Worm (Caenorhabditis elegans) whole organism, mixed stage, embryonic: ENCODE data around the gene nhr-156.

Experiments used
- M03D4.4 ChIP-seq: sonication (generic microtip); optimal IDR thresholded peaks from 2 replicates; lab custom pipeline; 2017; ENCODE audit warnings: mild to moderate bottlenecking, missing genetic modification characterization, missing compliant biosample characterization
- blmp-1 ChIP-seq: fragments of 150-350 bp; optimal IDR thresholded peaks from 2 replicates; lab custom pipeline; 2014; ENCODE audit warnings: missing biosample characterization, missing genetic modification characterization
- ceh-39 ChIP-seq: fragments of 150-350 bp; optimal IDR thresholded peaks from 2 replicates; lab custom pipeline; 2014; ENCODE audit warnings: missing biosample characterization, missing genetic modification characterization
- ceh-83 ChIP-seq: fragments of 200-800 bp; sonication (Bioruptor generic); optimal IDR thresholded peaks from 2 replicates; lab custom pipeline; 2018; ENCODE audit warnings: mild to moderate bottlenecking, missing genetic modification characterization, missing compliant biosample characterization
- ces-1 ChIP-seq: fragments of 150-350 bp; optimal IDR thresholded peaks from 2 replicates; lab custom pipeline; 2014; ENCODE audit warnings: missing biosample characterization, missing genetic modification reagents, missing genetic modification characterization
- cnd-1 ChIP-seq: fragments of 200-800 bp; sonication (Bioruptor generic); optimal IDR thresholded peaks from 2 replicates; lab custom pipeline; 2018; ENCODE audit warnings: mild to moderate bottlenecking, missing genetic modification characterization, missing compliant biosample characterization
- drap-1 ChIP-seq: fragments of 200-800 bp; sonication (Bioruptor generic); optimal IDR thresholded peaks from 3 replicates; lab custom pipeline; 2018; ENCODE audit warnings: mild to moderate bottlenecking, missing genetic modification characterization, missing compliant biosample characterization
- elt-1 ChIP-seq: sonication (generic microtip); optimal IDR thresholded peaks from 2 replicates; lab custom pipeline; 2017; ENCODE audit warnings: missing genetic modification characterization, mild to moderate bottlenecking, missing compliant biosample characterization, antibody characterized with exemption, moderate library complexity, borderline replicate concordance; ENCODE audit not compliant: insufficient read depth
- elt-3 ChIP-seq: fragments of 150-350 bp; optimal IDR thresholded peaks from 2 replicates; lab custom pipeline; 2014; ENCODE audit warnings: missing biosample characterization, missing genetic modification characterization
- flh-1 ChIP-seq: fragments of 200-800 bp; sonication (Bioruptor generic); optimal IDR thresholded peaks from 2 replicates; lab custom pipeline; 2018; ENCODE audit warnings: mild to moderate bottlenecking, missing genetic modification characterization, moderate library complexity, missing compliant biosample characterization
- ham-2 ChIP-seq: fragments of 200-800 bp; sonication (Bioruptor generic); optimal IDR thresholded peaks from 2 replicates; lab custom pipeline; 2018; ENCODE audit warnings: mild to moderate bottlenecking, missing genetic modification characterization, missing compliant biosample characterization
- hlh-1 ChIP-seq: fragments of 150-350 bp; optimal IDR thresholded peaks from 2 replicates; lab custom pipeline; 2014; ENCODE audit warnings: missing biosample characterization, missing genetic modification reagents, missing genetic modification characterization
- lin-13 ChIP-seq: fragments of 150-350 bp; optimal IDR thresholded peaks from 2 replicates; lab custom pipeline; 2014; ENCODE audit warnings: missing biosample characterization, missing genetic modification characterization
- lin-32 ChIP-seq: fragments of 200-800 bp; sonication (Bioruptor generic); optimal IDR thresholded peaks from 2 replicates; lab custom pipeline; 2018; ENCODE audit warnings: mild to moderate bottlenecking, missing genetic modification characterization, missing compliant biosample characterization
- lsy-2 ChIP-seq: fragments of 150-350 bp; optimal IDR thresholded peaks from 2 replicates; lab custom pipeline; 2014; ENCODE audit warnings: missing biosample characterization, missing genetic modification characterization
- mab-5 ChIP-seq: fragments of 150-350 bp; optimal IDR thresholded peaks from 2 replicates; lab custom pipeline; 2014; ENCODE audit warnings: missing biosample characterization, missing genetic modification characterization
- mep-1 ChIP-seq: fragments of 150-350 bp; optimal IDR thresholded peaks from 2 replicates; lab custom pipeline; 2017; ENCODE audit warnings: missing biosample characterization, missing genetic modification reagents, missing genetic modification characterization, inconsistent platforms
- mls-2 ChIP-seq: sonication (generic microtip); optimal IDR thresholded peaks from 2 replicates; lab custom pipeline; 2016; ENCODE audit warnings: mild to moderate bottlenecking, missing genetic modification characterization, moderate library complexity, missing compliant biosample characterization
- nhr-12 ChIP-seq: fragments of 150-350 bp; optimal IDR thresholded peaks from 2 replicates; lab custom pipeline; 2014; ENCODE audit warnings: missing biosample characterization, missing genetic modification characterization
- nhr-2 ChIP-seq: fragments of 150-350 bp; optimal IDR thresholded peaks from 2 replicates; lab custom pipeline; 2014; ENCODE audit warnings: missing biosample characterization, missing genetic modification characterization
- nhr-237 ChIP-seq: fragments of 150-350 bp; optimal IDR thresholded peaks from 2 replicates; lab custom pipeline; 2014; ENCODE audit warnings: missing biosample characterization, missing genetic modification characterization
- nhr-28 ChIP-seq: fragments of 150-350 bp; optimal IDR thresholded peaks from 2 replicates; lab custom pipeline; 2014; ENCODE audit warnings: missing biosample characterization, missing genetic modification characterization
- nhr-76 ChIP-seq: sonication (generic microtip); optimal IDR thresholded peaks from 2 replicates; lab custom pipeline; 2017; ENCODE audit warnings: missing biosample characterization, missing genetic modification characterization
- pha-4 ChIP-seq: fragments of 150-350 bp; optimal IDR thresholded peaks from 2 replicates; lab custom pipeline; 2018; ENCODE audit warnings: missing biosample characterization, missing genetic modification reagents, missing genetic modification characterization
- sem-2 ChIP-seq: fragments of 200-800 bp; sonication (Bioruptor generic); optimal IDR thresholded peaks from 2 replicates; lab custom pipeline; 2018; ENCODE audit warnings: mild to moderate bottlenecking, missing genetic modification characterization, missing compliant biosample characterization
- snpc-4 ChIP-seq: fragments of 150-350 bp; optimal IDR thresholded peaks from 2 replicates; lab custom pipeline; 2014; ENCODE audit warnings: missing biosample characterization, missing genetic modification characterization
- sptf-1 ChIP-seq: sonication (generic microtip); optimal IDR thresholded peaks from 2 replicates; lab custom pipeline; 2017; ENCODE audit warnings: mild to moderate bottlenecking, missing genetic modification characterization, moderate library complexity, missing compliant biosample characterization
- tbx-8 ChIP-seq: fragments of 200-800 bp; sonication (Bioruptor generic); optimal IDR thresholded peaks from 2 replicates; lab custom pipeline; 2018; ENCODE audit warnings: mild to moderate bottlenecking, missing genetic modification characterization, moderate library complexity, missing compliant biosample characterization
- unc-120 ChIP-seq: sonication (generic microtip); optimal IDR thresholded peaks from 2 replicates; lab custom pipeline; 2017; ENCODE audit warnings: missing genetic modification characterization, missing compliant biosample characterization; ENCODE audit not compliant: poor library complexity, severe bottlenecking
- unc-39 ChIP-seq: fragments of 150-350 bp; optimal IDR thresholded peaks from 2 replicates; lab custom pipeline; 2014; ENCODE audit warnings: missing biosample characterization, missing genetic modification characterization
- unc-62 ChIP-seq: fragments of 150-350 bp; optimal IDR thresholded peaks from 2 replicates; lab custom pipeline; 2014; ENCODE audit warnings: missing biosample characterization, missing genetic modification reagents, missing genetic modification characterization
- zip-8 ChIP-seq: fragments of 150-350 bp; optimal IDR thresholded peaks from 2 replicates; lab custom pipeline; 2014; ENCODE audit warnings: missing biosample characterization, missing genetic modification characterization
- ztf-11 ChIP-seq: fragments of 150-350 bp; optimal IDR thresholded peaks from 2 replicates; lab custom pipeline; 2014; ENCODE audit warnings: missing biosample characterization, missing genetic modification characterization

Gene nhr-156

ce11 chrV:3938789-3939188, 32.9 kb downstream of the nhr-156 start, which contains the start of gene cyp-35B1:
TSS of gene cyp-35B1 (plus strand) at chrV:3939032.
- TF ChIP-seq nhr-237 (tag; lab: Kevin White, UChicago) (no peak), nhr-28 (tag; lab: Kevin White, UChicago) (no peak), mep-1 (tag; lab: Kevin White, UChicago) (no peak), zip-8 (no peak), ztf-11 (no peak), unc-62 (no peak), tbx-8 (GFP tag; lab: Kevin White, UChicago) (no peak), elt-1 (tag; lab: Kevin White, UChicago) (no peak), drap-1 (no peak), lin-32 (GFP tag; lab: Kevin White, UChicago) (no peak), cnd-1 (tag; lab: Kevin White, UChicago) (no peak), nhr-2 (no peak)

- TF ChIP-seq mls-2 (no peak), tbx-8 (GFP tag; lab: Kevin White, UChicago) (no peak), unc-39 (tag; lab: Kevin White, UChicago) (no peak), ham-2 (GFP tag; lab: Kevin White, UChicago) (no peak), unc-62 (no peak), ceh-39 (no peak), lsy-2 (tag; lab: Kevin White, UChicago) (no peak), elt-3 (tag; lab: Kevin White, UChicago) (no peak), elt-1 (tag; lab: Kevin White, UChicago) (no peak), lin-13 (tag; lab: Kevin White, UChicago) (no peak), cnd-1 (tag; lab: Kevin White, UChicago) (no peak), flh-1 (GFP tag; lab: Kevin White, UChicago) (no peak), snpc-4 (tag; lab: Kevin White, UChicago) (no peak), ztf-11 (no peak), mep-1 (tag; lab: Kevin White, UChicago) (no peak)
These were observed 36.0 kb downstream of the nhr-156 start, which contains the start of gene cyp-35B2 for ce11 chrV:3941860-3942259. TSS of gene cyp-35B2 (plus strand) at chrV:3942160.

ce11 chrV:3943364-3943763, 37.5 kb downstream of the nhr-156 start:
- TF ChIP-seq unc-120, result no peak
- TF ChIP-seq sptf-1 (tag; lab: Kevin White, UChicago), result no peak
- no peak for TF ChIP-seq flh-1 (GFP tag; lab: Kevin White, UChicago)
- no peak for TF ChIP-seq mab-5
- TF ChIP-seq lin-32 (GFP tag; lab: Kevin White, UChicago), result no peak
- TF ChIP-seq ceh-83, result no peak
- TF ChIP-seq ces-1 (GFP tag; lab: Kevin White, UChicago), result no peak
- TF ChIP-seq lin-13 (tag; lab: Kevin White, UChicago), result no peak
- no peak for TF ChIP-seq M03D4.4 (tag; lab: Kevin White, UChicago)
- TF ChIP-seq drap-1, result no peak
- no peak for TF ChIP-seq nhr-76 (tag; lab: Kevin White, UChicago)
- TF ChIP-seq nhr-2, result no peak
- no peak for TF ChIP-seq pha-4 (tag; lab: Kevin White, UChicago)
- no peak for TF ChIP-seq hlh-1 (tag; lab: Kevin White, UChicago)
- no peak for TF ChIP-seq nhr-28 (tag; lab: Kevin White, UChicago)
- TF ChIP-seq, all 35 proteins: peak for 0

ce11 chrV:3945053-3945452, 39.1 kb downstream of the nhr-156 start, which contains the start of gene cyp-35B3:
TSS of gene cyp-35B3 (plus strand) at chrV:3945353.
- TF ChIP-seq nhr-12 (tag; lab: Kevin White, UChicago) (no peak), elt-3 (tag; lab: Kevin White, UChicago) (no peak), unc-120 (no peak), ceh-39 (no peak), nhr-2 (no peak), flh-1 (GFP tag; lab: Kevin White, UChicago) (no peak), mep-1 (tag; lab: Kevin White, UChicago) (no peak), snpc-4 (tag; lab: Kevin White, UChicago) (no peak), mab-5 (no peak), ztf-11 (no peak)

- TF ChIP-seq mab-5, result no peak
- TF ChIP-seq nhr-28 (tag; lab: Kevin White, UChicago), result no peak
- no peak for TF ChIP-seq ceh-39
- no peak for TF ChIP-seq nhr-237 (tag; lab: Kevin White, UChicago)
- TF ChIP-seq snpc-4 (tag; lab: Kevin White, UChicago), result no peak
- TF ChIP-seq nhr-2, result no peak
- no peak for TF ChIP-seq nhr-76 (tag; lab: Kevin White, UChicago)
- TF ChIP-seq sem-2 (GFP tag; lab: Kevin White, UChicago), result no peak
- TF ChIP-seq ceh-83, result no peak
- no peak for TF ChIP-seq lin-13 (tag; lab: Kevin White, UChicago)
- no peak for TF ChIP-seq unc-62
- TF ChIP-seq ztf-11, result no peak
- no peak for TF ChIP-seq unc-120
- no peak for TF ChIP-seq cnd-1 (tag; lab: Kevin White, UChicago)
- no peak for TF ChIP-seq mls-2
- TF ChIP-seq ces-1 (GFP tag; lab: Kevin White, UChicago), result no peak
- TF ChIP-seq blmp-1, result no peak
- TF ChIP-seq M03D4.4 (tag; lab: Kevin White, UChicago), result no peak
- TF ChIP-seq elt-1 (tag; lab: Kevin White, UChicago), result no peak
These were observed 43.8 kb downstream of the nhr-156 start, which contains the start of gene dach-1 for ce11 chrV:3949723-3950122. TSS of gene dach-1 (plus strand) at chrV:3950023.
